Worm (Caenorhabditis elegans) whole organism, L3 larva: ENCODE measurements around the gene mog-4.

Experiments
- ZK546.5 ChIP-seq: sonication (generic microtip); optimal IDR thresholded peaks from 2 replicates; lab custom pipeline; 2017; ENCODE audit warnings: missing biosample characterization, missing genetic modification characterization
- ama-1 ChIP-seq: fragments of 150-350 bp; optimal IDR thresholded peaks from 2 replicates; lab custom pipeline; 2018
- ceh-16 ChIP-seq: sonication (generic microtip); optimal IDR thresholded peaks from 2 replicates; lab custom pipeline; 2017; ENCODE audit warnings: missing biosample characterization, missing genetic modification characterization
- ceh-28 ChIP-seq: fragments of 150-350 bp; optimal IDR thresholded peaks from 2 replicates; lab custom pipeline; 2014; ENCODE audit warnings: missing biosample characterization, missing genetic modification reagents, missing genetic modification characterization
- ceh-82 ChIP-seq: fragments of 150-350 bp; optimal IDR thresholded peaks from 2 replicates; lab custom pipeline; 2014; ENCODE audit warnings: missing biosample characterization, missing genetic modification characterization
- ceh-9 ChIP-seq: sonication (generic microtip); optimal IDR thresholded peaks from 2 replicates; lab custom pipeline; 2018; ENCODE audit warnings: missing biosample characterization, missing genetic modification characterization
- egl-27 ChIP-seq: sonication (generic microtip); optimal IDR thresholded peaks from 4 replicates; lab custom pipeline; 2017; ENCODE audit warnings: missing biosample characterization, missing genetic modification reagents, missing genetic modification characterization
- egl-5 ChIP-seq: fragments of 150-350 bp; optimal IDR thresholded peaks from 2 replicates; lab custom pipeline; 2017; ENCODE audit warnings: missing biosample characterization, missing genetic modification reagents, missing genetic modification characterization, inconsistent platforms
- elt-2 ChIP-seq: sonication (generic microtip); optimal IDR thresholded peaks from 2 replicates; lab custom pipeline; 2016; ENCODE audit warnings: missing genetic modification reagents, mild to moderate bottlenecking, missing genetic modification characterization, missing compliant biosample characterization
- elt-3 ChIP-seq, 3 experiments: fragments of 150-350 bp in 1 of 3; sonication (generic microtip) in 2 of 3; optimal IDR thresholded peaks; 2 replicates in 2 of 3; 4 replicates in 1 of 3; lab custom pipeline; 2014 to 2017; ENCODE audit warnings: missing biosample characterization in 3 of 3, missing genetic modification characterization in 3 of 3
- fkh-10 ChIP-seq: sonication (generic microtip); optimal IDR thresholded peaks from 2 replicates; lab custom pipeline; 2017; ENCODE audit warnings: missing biosample characterization, missing genetic modification reagents, missing genetic modification characterization
- fos-1 ChIP-seq: fragments of 150-350 bp; optimal IDR thresholded peaks from 2 replicates; lab custom pipeline; 2014; ENCODE audit warnings: missing biosample characterization, missing genetic modification characterization
- hmg-11 ChIP-seq: sonication (generic microtip); optimal IDR thresholded peaks from 2 replicates; lab custom pipeline; 2016; ENCODE audit warnings: missing genetic modification characterization, missing compliant biosample characterization
- jun-1 ChIP-seq: fragments of 150-350 bp; optimal IDR thresholded peaks from 2 replicates; lab custom pipeline; 2014; ENCODE audit warnings: missing biosample characterization, missing genetic modification reagents, missing genetic modification characterization
- lin-39 ChIP-seq: fragments of 150-350 bp; optimal IDR thresholded peaks from 2 replicates; lab custom pipeline; 2018; ENCODE audit warnings: missing biosample characterization, missing genetic modification reagents, missing genetic modification characterization
- lsy-12 ChIP-seq: sonication (generic microtip); optimal IDR thresholded peaks from 2 replicates; lab custom pipeline; 2016; ENCODE audit warnings: mild to moderate bottlenecking, missing genetic modification characterization, missing compliant biosample characterization
- mdl-1 ChIP-seq: fragments of 150-350 bp; optimal IDR thresholded peaks from 2 replicates; lab custom pipeline; 2014; ENCODE audit warnings: missing biosample characterization, missing genetic modification characterization
- mml-1 ChIP-seq: fragments of 150-350 bp; sonication (generic microtip); optimal IDR thresholded peaks from 3 replicates; lab custom pipeline; 2014; ENCODE audit warnings: missing biosample characterization, missing genetic modification characterization
- nhr-11 ChIP-seq: fragments of 150-350 bp; optimal IDR thresholded peaks from 2 replicates; lab custom pipeline; 2014; ENCODE audit warnings: missing biosample characterization, missing genetic modification characterization
- nhr-12 ChIP-seq: fragments of 150-350 bp; optimal IDR thresholded peaks from 2 replicates; lab custom pipeline; 2014; ENCODE audit warnings: missing biosample characterization, missing genetic modification characterization
- nhr-237 ChIP-seq: fragments of 150-350 bp; optimal IDR thresholded peaks from 2 replicates; lab custom pipeline; 2014; ENCODE audit warnings: missing biosample characterization, missing genetic modification characterization
- nhr-28 ChIP-seq: fragments of 150-350 bp; optimal IDR thresholded peaks from 2 replicates; lab custom pipeline; 2014; ENCODE audit warnings: missing biosample characterization, missing genetic modification characterization
- nhr-43 ChIP-seq: sonication (generic microtip); optimal IDR thresholded peaks from 2 replicates; lab custom pipeline; 2016; ENCODE audit warnings: mild to moderate bottlenecking, missing genetic modification characterization, missing compliant biosample characterization; ENCODE audit not compliant: poor library complexity, severe bottlenecking
- nhr-76 ChIP-seq: fragments of 150-350 bp; sonication (generic microtip); optimal IDR thresholded peaks from 5 replicates; lab custom pipeline; 2014; ENCODE audit warnings: missing biosample characterization, missing genetic modification characterization
- pha-4 ChIP-seq: fragments of 150-350 bp; optimal IDR thresholded peaks from 2 replicates; lab custom pipeline; 2014; ENCODE audit warnings: missing biosample characterization, missing genetic modification reagents, missing genetic modification characterization
- pqm-1 ChIP-seq: fragments of 150-350 bp; optimal IDR thresholded peaks from 2 replicates; lab custom pipeline; 2017; ENCODE audit warnings: missing biosample characterization, missing genetic modification characterization, inconsistent platforms
- sea-2 ChIP-seq: fragments of 150-350 bp; sonication (generic microtip); optimal IDR thresholded peaks from 4 replicates; lab custom pipeline; 2014; ENCODE audit warnings: missing biosample characterization, missing genetic modification reagents, missing genetic modification characterization
- skn-1 ChIP-seq: fragments of 150-350 bp; optimal IDR thresholded peaks from 2 replicates; lab custom pipeline; 2014; ENCODE audit warnings: missing biosample characterization, missing genetic modification characterization
- snpc-4 ChIP-seq: fragments of 150-350 bp; optimal IDR thresholded peaks from 2 replicates; lab custom pipeline; 2014; ENCODE audit warnings: missing biosample characterization, missing genetic modification characterization
- zag-1 ChIP-seq: fragments of 150-350 bp; optimal IDR thresholded peaks from 2 replicates; lab custom pipeline; 2014; ENCODE audit warnings: missing biosample characterization, missing genetic modification characterization
- ztf-11 ChIP-seq: fragments of 150-350 bp; optimal IDR thresholded peaks from 2 replicates; lab custom pipeline; 2014; ENCODE audit warnings: missing biosample characterization, missing genetic modification characterization
- ztf-4 ChIP-seq: fragments of 150-350 bp; optimal IDR thresholded peaks from 2 replicates; lab custom pipeline; 2014; ENCODE audit warnings: missing biosample characterization, missing genetic modification characterization

mog-4 gene

DNA sequence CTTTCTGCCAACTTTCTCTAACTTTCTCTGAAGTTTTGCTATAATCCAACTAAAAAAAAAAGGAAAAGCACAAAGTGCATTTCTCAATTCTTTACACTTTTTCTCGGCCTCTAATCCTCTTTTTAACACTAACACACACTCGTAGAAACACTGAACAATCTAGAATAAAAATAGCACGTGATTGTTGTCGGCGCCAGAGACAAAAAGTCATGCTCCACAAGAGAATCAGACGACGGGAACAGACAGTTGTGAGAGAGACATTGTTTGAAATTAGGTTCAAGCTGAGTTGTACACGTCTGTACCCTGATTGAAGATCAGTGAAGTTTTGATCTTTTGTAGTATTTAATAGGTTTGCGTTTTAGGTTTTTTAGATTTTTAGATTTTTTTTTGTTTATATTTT, 37.0 kb upstream of the mog-4 start (continued):
- TF ChIP-seq fkh-10 (GFP tag; lab: Kevin White, UChicago), result no peak
- TF ChIP-seq sea-2 (GFP tag; lab: Kevin White, UChicago), result no peak
- peak; percentile 65 for TF ChIP-seq jun-1 (tag; lab: Kevin White, UChicago)
- TF ChIP-seq lsy-12 (tag; lab: Kevin White, UChicago), result no peak
- no peak for TF ChIP-seq egl-27 (tag; lab: Kevin White, UChicago)
- no peak for TF ChIP-seq ceh-9 (tag; lab: Kevin White, UChicago)
- peak; percentile 23 for TF ChIP-seq nhr-43
- no peak for TF ChIP-seq hmg-11 (tag; lab: Kevin White, UChicago)
- TF ChIP-seq skn-1 (tag; lab: Kevin White, UChicago), result peak; percentile 50
- peak; percentile 53 for TF ChIP-seq ama-1
- no peak for TF ChIP-seq fos-1
- no peak for TF ChIP-seq ceh-28 (tag; lab: Kevin White, UChicago)
- no peak for TF ChIP-seq nhr-28 (tag; lab: Kevin White, UChicago)
- peak; percentile 85 for TF ChIP-seq elt-2 (tag; lab: Kevin White, UChicago)
- TF ChIP-seq snpc-4 (tag; lab: Kevin White, UChicago), result no peak
- no peak for TF ChIP-seq ztf-11 (tag; lab: Kevin White, UChicago)
- TF ChIP-seq ceh-82 (tag; lab: Kevin White, UChicago), result no peak
- no peak for TF ChIP-seq elt-3 (tag; optimal IDR thresholded peaks at IDR 0.05; lab: Kevin White, UChicago)

DNA sequence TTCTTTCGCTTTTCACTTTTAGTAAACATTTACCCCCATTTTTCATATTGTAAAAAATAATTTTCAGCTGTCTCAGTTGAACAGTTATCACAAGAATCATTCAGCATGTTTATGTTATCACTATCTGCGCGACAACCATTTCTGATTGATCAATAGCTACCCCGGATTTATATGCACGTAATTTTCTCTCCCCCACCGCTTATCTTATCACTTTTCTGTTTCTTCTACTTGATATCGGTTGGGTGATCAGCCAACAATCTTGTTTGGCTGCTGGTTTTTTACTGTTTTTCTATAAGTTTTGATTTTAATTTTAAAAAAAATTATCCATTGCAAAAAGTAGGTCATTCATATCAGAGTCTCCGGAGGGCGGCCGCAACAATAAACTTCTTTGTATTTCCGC, 36.4 kb upstream of the mog-4 start:
- TF ChIP-seq mdl-1 (no peak), pqm-1 (tag; lab: Kevin White, UChicago) (no peak), elt-3 (tag; optimal IDR thresholded peaks at IDR 0.05; lab: Kevin White, UChicago) (peak in 2 of 3 experiments; percentile 90 to 94)

DNA sequence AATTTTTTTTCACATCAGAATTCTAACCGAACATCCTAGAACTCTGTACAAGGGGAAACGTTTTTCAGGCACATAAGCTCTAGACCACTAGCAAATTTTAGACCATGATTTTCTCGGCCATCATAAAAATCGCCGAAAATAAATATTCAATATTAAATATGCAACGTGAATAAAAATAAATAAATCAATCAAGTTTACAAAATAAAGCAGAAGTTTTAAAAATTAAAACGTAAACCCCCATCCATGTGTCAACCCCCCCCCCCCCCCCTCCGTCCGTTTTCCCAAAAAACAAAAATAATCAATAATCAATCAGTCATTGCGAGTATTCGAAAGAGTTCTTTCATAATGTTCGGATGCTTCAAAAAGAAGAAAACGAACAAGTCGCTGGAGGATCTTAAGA, 31.9 kb upstream of the mog-4 start, which contains the start of gene catp-4:
catp-4 (plus strand) TSS at position 301 of the 400 bp plus-strand sequence.
- no peak for TF ChIP-seq ztf-4 (tag; lab: Kevin White, UChicago)
- TF ChIP-seq mml-1 (tag; lab: Kevin White, UChicago), result no peak
- no peak for TF ChIP-seq lin-39 (tag; lab: Kevin White, UChicago)
- no peak for TF ChIP-seq elt-2 (tag; lab: Kevin White, UChicago)
- no peak for TF ChIP-seq ceh-9 (tag; lab: Kevin White, UChicago)
- TF ChIP-seq ceh-16 (tag; lab: Kevin White, UChicago), result no peak
- TF ChIP-seq nhr-237, result no peak
- TF ChIP-seq nhr-12, result no peak
- TF ChIP-seq ceh-28 (tag; lab: Kevin White, UChicago), result no peak
- TF ChIP-seq nhr-76 (tag; lab: Kevin White, UChicago), result no peak
- TF ChIP-seq egl-5 (tag; lab: Kevin White, UChicago), result no peak
- TF ChIP-seq ama-1, result no peak
- no peak for TF ChIP-seq hmg-11 (tag; lab: Kevin White, UChicago)

DNA sequence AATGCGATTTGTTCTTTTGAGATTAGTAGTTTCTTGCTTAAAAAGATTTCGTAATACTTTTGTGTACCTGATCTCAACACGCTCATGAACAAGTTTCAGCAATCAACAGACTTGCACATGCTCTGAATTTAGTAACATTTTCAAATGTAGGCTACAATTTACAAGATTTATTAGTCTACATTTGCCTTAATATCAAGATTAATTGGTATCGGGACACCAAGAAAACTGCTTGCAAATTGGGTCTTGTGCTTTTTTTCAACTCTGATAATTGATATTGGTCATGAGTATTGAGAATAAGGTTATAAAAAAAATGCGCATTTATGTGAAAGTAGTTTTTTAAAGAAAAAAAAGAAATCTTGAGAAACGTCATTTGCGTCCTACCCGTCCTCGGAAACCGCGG, 31.2 kb upstream of the mog-4 start:
- TF ChIP-seq ztf-4 (tag; lab: Kevin White, UChicago), result no peak
- peak; percentile 86 for TF ChIP-seq nhr-11 (tag; lab: Kevin White, UChicago)
- no peak for TF ChIP-seq jun-1 (tag; lab: Kevin White, UChicago)

DNA sequence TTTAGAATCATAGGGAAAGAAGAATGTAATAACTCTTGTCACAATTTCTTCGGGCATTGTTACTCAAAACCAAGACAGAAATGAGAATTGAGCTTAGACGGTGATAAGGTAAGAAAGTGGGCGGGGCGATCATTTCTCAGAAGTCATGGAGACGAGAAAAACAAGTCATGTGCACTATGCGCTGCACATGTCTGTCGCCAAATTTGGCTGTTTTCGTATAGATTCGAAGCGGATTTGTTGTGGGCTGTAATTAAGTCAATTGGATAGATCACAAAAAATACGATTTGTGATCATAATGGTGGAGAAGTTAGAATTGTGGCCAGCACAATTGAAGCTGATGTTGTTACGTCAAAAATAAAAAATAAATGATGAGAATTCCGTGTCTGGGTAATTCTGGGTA, 30.3 kb upstream of the mog-4 start, which contains the start of gene C01G12.7:
C01G12.7 (minus strand) TSS at position 195 of the 400 bp plus-strand sequence.
- TF ChIP-seq nhr-11 (tag; lab: Kevin White, UChicago) (peak; percentile 11), ceh-82 (tag; lab: Kevin White, UChicago) (no peak), ZK546.5 (tag; lab: Kevin White, UChicago) (no peak), pha-4 (tag; lab: Kevin White, UChicago) (no peak)

DNA sequence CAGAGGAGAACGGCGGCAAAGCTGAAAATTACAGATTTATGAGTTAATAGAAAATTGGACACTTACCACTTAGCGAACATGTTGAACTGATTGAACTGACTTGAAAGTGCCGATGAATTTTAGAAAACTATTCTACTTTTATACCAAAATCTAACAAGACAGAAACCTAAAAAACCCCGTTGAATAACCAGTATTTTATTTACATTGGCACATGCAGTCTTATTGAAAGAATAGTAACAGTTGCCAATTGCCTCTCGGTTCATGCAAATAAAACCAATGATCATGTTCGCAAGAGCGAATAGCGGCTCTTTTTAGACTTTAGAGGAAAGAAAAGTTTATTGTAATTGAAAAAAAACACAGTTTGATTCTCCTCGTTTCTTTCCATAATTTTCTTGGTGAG, 26.8 kb upstream of the mog-4 start, which contains the start of gene nspb-10:
nspb-10 (minus strand) TSS at position 101 of the 400 bp plus-strand sequence.
- TF ChIP-seq nhr-76 (tag; lab: Kevin White, UChicago) (no peak), zag-1 (tag; lab: Kevin White, UChicago) (no peak), fkh-10 (GFP tag; lab: Kevin White, UChicago) (no peak), nhr-12 (no peak)
